Fruit fly (Drosophila melanogaster): ENCODE measurements around the gene bab2.
A peak's percentile ranks its signal among the peaks of the same experiment; 100 is the strongest.

bab2 gene

DNA sequence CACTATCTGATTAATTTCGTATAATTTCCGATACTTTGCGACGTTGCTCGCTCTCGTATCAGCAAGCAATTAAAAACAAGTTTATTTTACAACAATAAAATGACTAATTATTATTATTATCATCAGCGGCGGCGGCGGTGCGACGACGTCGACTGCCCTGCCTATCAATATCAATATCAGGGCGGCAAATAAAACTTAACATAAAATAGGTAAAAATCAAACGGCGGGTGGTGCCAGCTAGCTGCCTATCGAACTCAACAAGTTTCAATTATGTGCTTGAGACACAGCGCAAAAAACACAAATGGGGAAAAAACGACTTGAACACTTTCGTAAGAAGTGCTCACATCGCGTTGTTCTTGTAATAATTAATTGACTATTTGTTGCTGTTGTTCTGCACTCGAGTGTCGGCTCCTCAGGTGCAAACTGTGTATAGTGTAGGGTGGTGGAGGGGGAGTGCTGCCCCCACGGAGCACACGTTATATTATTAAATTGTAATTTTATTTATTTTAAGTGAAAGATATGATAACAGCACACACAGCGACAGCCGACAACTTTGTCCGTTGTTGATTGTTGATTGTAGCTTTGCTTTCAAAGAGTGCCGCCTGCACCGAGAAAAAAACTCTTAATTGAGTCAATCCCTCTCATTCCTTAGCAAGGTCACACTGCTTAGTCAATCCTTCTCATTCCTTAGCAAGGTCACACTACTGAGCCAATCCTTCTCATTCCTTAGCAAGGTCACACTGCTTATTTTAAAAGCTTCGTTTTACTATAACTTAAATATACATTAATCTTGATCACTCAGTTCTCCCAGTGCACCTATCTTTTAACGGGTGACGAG lies 57.5 kb downstream of the bab2 start:
- TF ChIP-seq CG9139 (GFP tag; optimal IDR thresholded peaks at IDR 0.05) (no peak), eg (GFP tag; IDR thresholded peaks at IDR 0.05) (peak; percentile 47; the same call in 2 of the 3 replicates), Eip78C (GFP tag) (peak; percentile 36), fkh (GFP tag; optimal IDR thresholded peaks at IDR 0.05) (peak; percentile 9), CG7368 (GFP tag; optimal IDR thresholded peaks at IDR 0.05) (no peak), CG32006 (GFP tag; optimal IDR thresholded peaks at IDR 0.05) (peak; percentile 40), CG8119 (GFP tag; IDR thresholded peaks at IDR 0.05) (no peak), dsx (GFP tag; optimal IDR thresholded peaks at IDR 0.05; ENCODE audit: poor library complexity, severe bottlenecking) (no peak), CG10669 (GFP tag; optimal IDR thresholded peaks at IDR 0.05) (no peak), Sox14 (GFP tag; optimal IDR thresholded peaks at IDR 0.05) (no peak), Hr4 (GFP tag; optimal IDR thresholded peaks at IDR 0.05) (no peak), CG4318 (GFP tag; optimal IDR thresholded peaks at IDR 0.05) (peak; percentile 32), CG6163 (GFP tag; IDR thresholded peaks at IDR 0.05) (0 out of 3 replicates have a peak, but pooled peaks have one; percentile 38), CG15336 (GFP tag; IDR thresholded peaks at IDR 0.05) (peak; percentile 25; the same call in 1 of the 2 replicates), CG11294 (GFP tag; IDR thresholded peaks at IDR 0.05) (no peak), Lpt (GFP tag; optimal IDR thresholded peaks at IDR 0.05) (no peak), fd59A (GFP tag; optimal IDR thresholded peaks at IDR 0.05) (no peak), Gug (GFP tag; IDR thresholded peaks at IDR 0.05) (no peak; the same call in 1 of the 2 replicates), Met (GFP tag; optimal IDR thresholded peaks at IDR 0.05) (no peak)

DNA sequence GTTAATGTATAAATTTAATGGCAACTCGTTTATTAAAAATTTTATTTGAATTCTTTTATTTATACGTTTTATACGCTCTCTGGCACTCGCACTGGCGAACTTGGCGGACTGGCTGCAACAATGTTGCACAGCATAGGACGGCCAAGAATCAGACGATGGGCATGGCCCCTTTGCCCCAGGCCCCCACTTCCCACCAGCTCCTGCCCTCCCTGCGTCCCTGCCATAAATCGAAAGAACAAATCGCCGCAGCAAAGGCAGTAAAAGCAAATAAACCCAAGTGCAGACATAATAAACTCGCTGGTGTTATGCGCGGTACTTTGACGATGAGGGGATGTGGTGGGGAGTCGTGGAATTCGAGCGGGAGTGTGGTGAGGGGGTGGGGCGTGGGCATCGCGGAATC lies 58.6 kb downstream of the bab2 start:
- no peak for TF ChIP-seq CG6808 (GFP tag; optimal IDR thresholded peaks at IDR 0.05)
- no peak for TF ChIP-seq pdm3 (GFP tag; optimal IDR thresholded peaks at IDR 0.05)
- no peak for TF ChIP-seq dac (GFP tag; optimal IDR thresholded peaks at IDR 0.05)
- 0 out of 3 replicates have a peak, but pooled peaks have one; percentile 40 for TF ChIP-seq CG6163 (GFP tag; IDR thresholded peaks at IDR 0.05)
- TF ChIP-seq CG8632 (GFP tag; optimal IDR thresholded peaks at IDR 0.05): no peak
- TF ChIP-seq dsx (GFP tag; optimal IDR thresholded peaks at IDR 0.05; ENCODE audit: poor library complexity, severe bottlenecking): peak; percentile 100
- no peak for TF ChIP-seq Sox15 (GFP tag; optimal IDR thresholded peaks at IDR 0.05)
- no peak for TF ChIP-seq Gug (GFP tag; IDR thresholded peaks at IDR 0.05)
- TF ChIP-seq Eip78C (GFP tag): no peak
- no peak for TF ChIP-seq CG11294 (GFP tag; IDR thresholded peaks at IDR 0.05)
- no peak for TF ChIP-seq Eip75B (GFP tag; optimal IDR thresholded peaks at IDR 0.05)
- no peak for TF ChIP-seq CG16779 (tag; optimal IDR thresholded peaks at IDR 0.05)

DNA sequence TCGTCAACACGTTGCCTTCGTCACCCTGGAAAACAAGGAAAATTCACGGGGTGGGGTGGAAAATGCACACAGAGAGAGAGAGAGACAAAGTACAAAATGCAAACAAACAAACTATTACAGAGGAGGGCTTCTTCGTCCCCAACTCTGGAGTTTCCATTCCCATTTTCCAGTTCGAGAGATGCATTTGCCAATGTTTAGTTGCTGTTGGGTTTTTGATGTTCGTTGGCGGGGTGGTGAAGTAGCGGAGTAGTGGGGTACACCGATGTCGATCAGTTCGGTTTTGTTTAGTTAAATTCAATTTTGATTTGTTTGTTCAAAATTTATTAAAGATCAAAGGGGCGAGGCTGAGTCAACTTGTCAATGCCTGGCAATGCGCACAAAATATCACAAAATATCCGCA lies 59.5 kb downstream of the bab2 start:
- TF ChIP-seq topi (GFP tag; optimal IDR thresholded peaks at IDR 0.05) (no peak), CG8632 (GFP tag; optimal IDR thresholded peaks at IDR 0.05) (no peak), Met (GFP tag; optimal IDR thresholded peaks at IDR 0.05) (no peak), CG10631 (GFP tag; optimal IDR thresholded peaks at IDR 0.05) (no peak), fkh (GFP tag; optimal IDR thresholded peaks at IDR 0.05) (peak; percentile 40), Eip75B (GFP tag; optimal IDR thresholded peaks at IDR 0.05) (no peak), CG6276 (GFP tag; optimal IDR thresholded peaks at IDR 0.05) (no peak)

DNA sequence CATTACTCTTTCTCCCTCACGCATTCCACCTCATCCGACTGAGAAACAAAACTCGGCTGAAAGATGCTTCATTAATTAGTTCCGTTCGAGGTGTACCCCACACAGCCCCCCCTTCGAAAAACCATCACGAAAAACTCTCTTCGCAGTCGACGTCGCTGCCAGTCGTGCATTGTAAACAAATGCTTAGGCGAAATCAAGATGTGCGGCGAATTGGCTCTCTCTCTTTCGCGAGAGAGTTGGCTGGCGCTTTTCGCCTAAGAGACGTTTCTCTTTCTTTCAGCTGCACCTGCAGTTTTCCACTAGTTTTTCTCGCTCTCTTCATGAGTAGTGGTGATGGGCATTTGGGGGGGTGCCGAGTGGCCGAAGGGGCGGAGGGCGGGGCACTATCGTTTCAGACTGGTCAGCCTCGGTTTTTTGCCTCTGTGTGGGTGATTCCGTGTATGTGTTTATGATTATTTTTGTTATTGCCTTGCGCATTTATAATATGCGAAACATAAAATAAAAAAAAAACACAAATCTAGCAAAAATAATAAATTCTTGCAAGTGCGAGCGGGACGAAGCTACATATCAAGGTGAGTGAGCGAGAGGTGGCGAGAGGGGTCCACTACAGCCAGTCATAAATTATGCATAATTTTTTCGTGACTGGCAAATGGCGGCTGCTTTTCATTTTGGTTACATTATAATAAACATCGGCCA lies 74.6 kb downstream of the bab2 start:
- no peak for TF ChIP-seq CG11762 (GFP tag; optimal IDR thresholded peaks at IDR 0.05; ENCODE audit: insufficient read depth)
- TF ChIP-seq eg (GFP tag; IDR thresholded peaks at IDR 0.05): peak; percentile 39; the same call in 1 of the 3 replicates
- no peak for TF ChIP-seq CG7368 (GFP tag; optimal IDR thresholded peaks at IDR 0.05)
- TF ChIP-seq CG15336 (GFP tag; IDR thresholded peaks at IDR 0.05): 0 out of 2 replicates have a peak, but pooled peaks have one; percentile 8
- peak; percentile 23 for TF ChIP-seq Eip78C (GFP tag)
- TF ChIP-seq CG8119 (GFP tag; IDR thresholded peaks at IDR 0.05): peak; percentile 47; the same call in 2 of the 3 replicates
- TF ChIP-seq net (GFP tag; optimal IDR thresholded peaks at IDR 0.05): no peak
- TF ChIP-seq CG6854 (GFP tag; optimal IDR thresholded peaks at IDR 0.05): no peak
- peak; percentile 36 for TF ChIP-seq fkh (GFP tag; optimal IDR thresholded peaks at IDR 0.05)
- peak; percentile 32 for TF ChIP-seq dsx (GFP tag; optimal IDR thresholded peaks at IDR 0.05; ENCODE audit: poor library complexity, severe bottlenecking)
- TF ChIP-seq ss (GFP tag; optimal IDR thresholded peaks at IDR 0.05): peak in 1 of 2 experiments; percentile 3
